Worm (Caenorhabditis elegans): Measurements from ENCODE around the gene slc-5A12.

slc-5A12 gene

ce11 chrIV:11914837-11915737, 22.1 kb upstream of the slc-5A12 start, which contains the start of gene fat-6:
fat-6 (minus strand) TSS chrIV:11915687.
- no peak for TF ChIP-seq nhr-11 (tag; optimal IDR thresholded peaks at IDR 0.05)
- TF ChIP-seq ceh-88 (GFP tag; IDR thresholded peaks at IDR 0.05): no peak
- TF ChIP-seq alr-1 (tag; optimal IDR thresholded peaks at IDR 0.05; ENCODE audit: borderline replicate concordance): no peak
- TF ChIP-seq efl-1 (optimal IDR thresholded peaks at IDR 0.05): no peak
- peak in 1 of 2 experiments; percentile 83 for TF ChIP-seq efl-1 (GFP tag; optimal IDR thresholded peaks at IDR 0.05 in 1 of 2)
- no peak for TF ChIP-seq sptf-1 (tag; optimal IDR thresholded peaks at IDR 0.05)
- peak; percentile 31 for TF ChIP-seq mep-1 (tag; optimal IDR thresholded peaks at IDR 0.05)
- TF ChIP-seq fos-1 (tag; optimal IDR thresholded peaks at IDR 0.05): no peak
- no peak for TF ChIP-seq aly-2 (tag; optimal IDR thresholded peaks at IDR 0.05)
- TF ChIP-seq pqm-1 (tag; optimal IDR thresholded peaks at IDR 0.05): no peak
- no peak for TF ChIP-seq pax-3 (tag; optimal IDR thresholded peaks at IDR 0.05)
- no peak for TF ChIP-seq lir-3 (tag; optimal IDR thresholded peaks at IDR 0.05; ENCODE audit: poor library complexity)
- no peak for TF ChIP-seq lin-13 (GFP tag; optimal IDR thresholded peaks at IDR 0.05)
- peak; percentile 32 for TF ChIP-seq nhr-20 (tag; optimal IDR thresholded peaks at IDR 0.05)
- no peak for TF ChIP-seq nhr-12 (tag; optimal IDR thresholded peaks at IDR 0.05)
- peak in 1 of 2 experiments; percentile 21 for TF ChIP-seq mdl-1 (tag; optimal IDR thresholded peaks at IDR 0.05)
- TF ChIP-seq rnt-1 (tag; optimal IDR thresholded peaks at IDR 0.05): no peak
- peak in 1 of 2 experiments; percentile 24 for TF ChIP-seq lin-35 (GFP tag; optimal IDR thresholded peaks at IDR 0.05)
- TF ChIP-seq hlh-17 (GFP tag; optimal IDR thresholded peaks at IDR 0.05; ENCODE audit: borderline replicate concordance): no peak
- no peak for TF ChIP-seq isw-1 (GFP tag; IDR thresholded peaks at IDR 0.05)
- no peak for TF ChIP-seq pag-3 (tag; optimal IDR thresholded peaks at IDR 0.05; ENCODE audit: borderline replicate concordance, insufficient read depth)
- TF ChIP-seq hpl-2 (GFP tag; optimal IDR thresholded peaks at IDR 0.05): no peak
- TF ChIP-seq skn-1 (tag; optimal IDR thresholded peaks at IDR 0.05): no peak
- no peak for TF ChIP-seq ceh-8 (GFP tag; optimal IDR thresholded peaks at IDR 0.05)
- TF ChIP-seq lin-39 (tag; optimal IDR thresholded peaks at IDR 0.05): no peak
- no peak for TF ChIP-seq sox-4 (tag; optimal IDR thresholded peaks at IDR 0.05)
- no peak for TF ChIP-seq ceh-63 (GFP tag; optimal IDR thresholded peaks at IDR 0.05)
- no peak for TF ChIP-seq unc-30 (tag; optimal IDR thresholded peaks at IDR 0.05)
- TF ChIP-seq F16B12.6 (tag; optimal IDR thresholded peaks at IDR 0.05): no peak
- no peak for TF ChIP-seq ceh-90 (tag; optimal IDR thresholded peaks at IDR 0.05)
- no peak for TF ChIP-seq nhr-77 (tag; optimal IDR thresholded peaks at IDR 0.05)
- TF ChIP-seq fkh-4 (tag; optimal IDR thresholded peaks at IDR 0.05; ENCODE audit: borderline replicate concordance): no peak
- TF ChIP-seq nhr-47 (tag; optimal IDR thresholded peaks at IDR 0.05): peak; percentile 2
- TF ChIP-seq snpc-4 (tag; optimal IDR thresholded peaks at IDR 0.05): no peak
- TF ChIP-seq unc-62 (GFP tag; optimal IDR thresholded peaks at IDR 0.05): no peak
- peak; percentile 23 for TF ChIP-seq blmp-1 (tag; optimal IDR thresholded peaks at IDR 0.05)
- TF ChIP-seq ceh-82 (tag; optimal IDR thresholded peaks at IDR 0.05): no peak
- TF ChIP-seq nhr-237 (tag; optimal IDR thresholded peaks at IDR 0.05): no peak
- TF ChIP-seq mef-2 (tag; optimal IDR thresholded peaks at IDR 0.05): no peak
- TF ChIP-seq tbx-2 (tag; optimal IDR thresholded peaks at IDR 0.05): no peak
- peak; percentile 31 for TF ChIP-seq nhr-71 (tag; optimal IDR thresholded peaks at IDR 0.05)
- no peak for TF ChIP-seq nhr-28 (tag; optimal IDR thresholded peaks at IDR 0.05)
- no peak for TF ChIP-seq irx-1 (tag; optimal IDR thresholded peaks at IDR 0.05)
- no peak for TF ChIP-seq nhr-90 (tag; optimal IDR thresholded peaks at IDR 0.05; ENCODE audit: poor library complexity)
- TF ChIP-seq C34B4.2 (tag; optimal IDR thresholded peaks at IDR 0.05): no peak
- TF ChIP-seq ces-1 (GFP tag; optimal IDR thresholded peaks at IDR 0.05): no peak
- no peak for TF ChIP-seq dsc-1 (tag; optimal IDR thresholded peaks at IDR 0.05)
- no peak for TF ChIP-seq ztf-4 (tag; optimal IDR thresholded peaks at IDR 0.05)
- no peak for TF ChIP-seq sup-37 (GFP tag; optimal IDR thresholded peaks at IDR 0.05)
- TF ChIP-seq ets-5 (GFP tag; IDR thresholded peaks at IDR 0.05): no peak
- TF ChIP-seq nhr-84 (tag; optimal IDR thresholded peaks at IDR 0.05): no peak
- TF ChIP-seq vab-15 (tag; optimal IDR thresholded peaks at IDR 0.05): no peak

Data from whole organism, L1 larva.